Fruit fly (Drosophila melanogaster) whole organism, prepupa: Measurements from ENCODE around the gene cas.

Source experiments
- Blimp-1 ChIP-seq: fragments of 200-800 bp; sonication (Bioruptor generic); optimal IDR thresholded peaks from 3 replicates; lab custom pipeline; 2017; ENCODE audit warnings: missing biosample characterization, missing genetic modification characterization, mild to moderate bottlenecking, moderate library complexity, missing genetic modification reagents
- CG10631 ChIP-seq: fragments of 200-800 bp; sonication (Bioruptor generic); optimal IDR thresholded peaks from 2 replicates; lab custom pipeline; 2016; ENCODE audit warnings: missing biosample characterization, missing genetic modification characterization
- CG10669 ChIP-seq: fragments of 200-800 bp; sonication (Bioruptor generic); optimal IDR thresholded peaks from 3 replicates; lab custom pipeline; 2018; ENCODE audit warnings: missing biosample characterization, mild to moderate bottlenecking, missing genetic modification characterization, moderate library complexity
- CG15336 ChIP-seq: fragments of 200-800 bp; sonication (Bioruptor generic); IDR thresholded peaks from 2 replicates; pipeline ENCODE4 v1.3.6; 2022; ENCODE audit warnings: missing biosample characterization, missing genetic modification characterization
- CG16779 ChIP-seq: fragments of 200-800 bp; sonication (Bioruptor generic); optimal IDR thresholded peaks from 3 replicates; lab custom pipeline; 2017; ENCODE audit warnings: missing biosample characterization, mild to moderate bottlenecking, missing genetic modification characterization
- CG3032 ChIP-seq: fragments of 200-800 bp; optimal IDR thresholded peaks from 2 replicates; lab custom pipeline; 2019; ENCODE audit warnings: missing biosample characterization, mild to moderate bottlenecking, missing genetic modification characterization, moderate library complexity
- CG32006 ChIP-seq: fragments of 200-800 bp; sonication (Bioruptor generic); optimal IDR thresholded peaks from 3 replicates; lab custom pipeline; 2017; ENCODE audit warnings: missing biosample characterization, mild to moderate bottlenecking, missing genetic modification characterization
- CG34406 ChIP-seq: fragments of 200-800 bp; sonication (Bioruptor generic); optimal IDR thresholded peaks from 3 replicates; lab custom pipeline; 2016; ENCODE audit warnings: missing biosample characterization, missing genetic modification characterization
- CG3919 ChIP-seq: fragments of 200-800 bp; sonication (Bioruptor generic); optimal IDR thresholded peaks from 3 replicates; lab custom pipeline; 2016; ENCODE audit warnings: missing biosample characterization, missing genetic modification characterization
- CG6276 ChIP-seq: fragments of 200-800 bp; sonication (Bioruptor generic); optimal IDR thresholded peaks from 2 replicates; lab custom pipeline; 2017; ENCODE audit warnings: missing biosample characterization, mild to moderate bottlenecking, missing genetic modification characterization
- CG6808 ChIP-seq: fragments of 200-800 bp; sonication (Bioruptor generic); optimal IDR thresholded peaks from 3 replicates; lab custom pipeline; 2017; ENCODE audit warnings: missing biosample characterization, missing genetic modification characterization, mild to moderate bottlenecking, moderate library complexity, missing genetic modification reagents
- CG7368 ChIP-seq: fragments of 200-800 bp; sonication (Bioruptor generic); optimal IDR thresholded peaks from 3 replicates; lab custom pipeline; 2016; ENCODE audit warnings: missing biosample characterization, missing genetic modification characterization
- CG8319 ChIP-seq: fragments of 200-800 bp; sonication (Bioruptor generic); optimal IDR thresholded peaks from 3 replicates; lab custom pipeline; 2016; ENCODE audit warnings: missing biosample characterization, missing genetic modification characterization
- CG8632 ChIP-seq: fragments of 200-800 bp; sonication (Bioruptor generic); optimal IDR thresholded peaks from 3 replicates; lab custom pipeline; 2016; ENCODE audit warnings: missing biosample characterization, missing genetic modification characterization
- CG9139 ChIP-seq: fragments of 200-800 bp; sonication (Bioruptor generic); optimal IDR thresholded peaks from 3 replicates; lab custom pipeline; 2017; ENCODE audit warnings: missing biosample characterization, mild to moderate bottlenecking, missing genetic modification characterization
- Eip75B ChIP-seq: fragments of 200-800 bp; sonication (Bioruptor generic); optimal IDR thresholded peaks from 3 replicates; lab custom pipeline; 2016; ENCODE audit warnings: missing biosample characterization, missing genetic modification characterization
- Eip93F ChIP-seq: fragments of 200-800 bp; sonication (Bioruptor generic); optimal IDR thresholded peaks from 2 replicates; lab custom pipeline; 2016; ENCODE audit warnings: missing biosample characterization, mild to moderate bottlenecking, missing genetic modification characterization
- Ets21C ChIP-seq: fragments of 200-800 bp; sonication (Bioruptor generic); optimal IDR thresholded peaks from 3 replicates; lab custom pipeline; 2016; ENCODE audit warnings: missing biosample characterization, missing genetic modification characterization
- Gug ChIP-seq: fragments of 200-800 bp; sonication (Bioruptor generic); IDR thresholded peaks from 2 replicates; pipeline ENCODE4 v1.3.6; 2022; ENCODE audit warnings: missing biosample characterization, missing genetic modification characterization
- Hr39 ChIP-seq: fragments of 200-800 bp; sonication (Bioruptor generic); optimal IDR thresholded peaks from 2 replicates; lab custom pipeline; 2016; ENCODE audit warnings: missing biosample characterization, missing genetic modification characterization
- Hr4 ChIP-seq: fragments of 200-800 bp; sonication (Bioruptor generic); optimal IDR thresholded peaks from 3 replicates; lab custom pipeline; 2016; ENCODE audit warnings: missing biosample characterization, missing genetic modification characterization
- Lpt ChIP-seq: fragments of 200-800 bp; sonication (Bioruptor generic); optimal IDR thresholded peaks from 3 replicates; lab custom pipeline; 2016; ENCODE audit warnings: missing biosample characterization, missing genetic modification characterization
- Met ChIP-seq: fragments of 200-800 bp; sonication (Bioruptor generic); optimal IDR thresholded peaks from 3 replicates; lab custom pipeline; 2016; ENCODE audit warnings: missing biosample characterization, missing genetic modification characterization
- OdsH ChIP-seq: fragments of 200-800 bp; sonication (Bioruptor generic); optimal IDR thresholded peaks from 3 replicates; lab custom pipeline; 2016; ENCODE audit warnings: missing biosample characterization, missing genetic modification characterization
- Smox ChIP-seq: fragments of 200-800 bp; sonication (Bioruptor generic); optimal IDR thresholded peaks from 3 replicates; lab custom pipeline; 2016; ENCODE audit warnings: missing biosample characterization, missing genetic modification characterization
- Sox102F ChIP-seq: fragments of 200-800 bp; sonication (Bioruptor generic); optimal IDR thresholded peaks from 2 replicates; lab custom pipeline; 2016; ENCODE audit warnings: missing biosample characterization, mild to moderate bottlenecking, missing genetic modification characterization
- achi ChIP-seq: fragments of 200-800 bp; sonication (Bioruptor generic); optimal IDR thresholded peaks from 3 replicates; lab custom pipeline; 2016; ENCODE audit warnings: missing biosample characterization, missing genetic modification characterization
- dsx ChIP-seq: fragments of 200-800 bp; optimal IDR thresholded peaks from 3 replicates; lab custom pipeline; 2019; ENCODE audit warnings: missing biosample characterization, mild to moderate bottlenecking, missing genetic modification characterization, moderate library complexity; ENCODE audit not compliant: poor library complexity, severe bottlenecking
- esn ChIP-seq: fragments of 200-800 bp; sonication (Bioruptor generic); optimal IDR thresholded peaks from 2 replicates; lab custom pipeline; 2016; ENCODE audit warnings: missing biosample characterization, mild to moderate bottlenecking, missing genetic modification characterization, moderate library complexity
- fd59A ChIP-seq: fragments of 200-800 bp; sonication (Bioruptor generic); optimal IDR thresholded peaks from 2 replicates; lab custom pipeline; 2017; ENCODE audit warnings: missing biosample characterization, mild to moderate bottlenecking, missing genetic modification characterization, missing genetic modification reagents
- fd85E ChIP-seq: fragments of 200-800 bp; sonication (Bioruptor generic); optimal IDR thresholded peaks from 3 replicates; lab custom pipeline; 2016; ENCODE audit warnings: missing biosample characterization, missing genetic modification characterization
- fkh ChIP-seq: fragments of 200-800 bp; sonication (Bioruptor generic); optimal IDR thresholded peaks from 3 replicates; lab custom pipeline; 2017; ENCODE audit warnings: missing biosample characterization, mild to moderate bottlenecking, missing genetic modification characterization, moderate library complexity
- lz ChIP-seq: fragments of 200-800 bp; sonication (Bioruptor generic); optimal IDR thresholded peaks from 3 replicates; lab custom pipeline; 2016; ENCODE audit warnings: missing biosample characterization, missing genetic modification characterization
- net ChIP-seq: fragments of 200-800 bp; sonication (Bioruptor generic); optimal IDR thresholded peaks from 3 replicates; lab custom pipeline; 2016; ENCODE audit warnings: missing biosample characterization, missing genetic modification characterization
- pdm3 ChIP-seq: fragments of 200-800 bp; sonication (Bioruptor generic); optimal IDR thresholded peaks from 3 replicates; lab custom pipeline; 2016; ENCODE audit warnings: missing biosample characterization, missing genetic modification characterization
- salr ChIP-seq, 2 experiments: fragments of 200-800 bp; sonication (Bioruptor generic); optimal IDR thresholded peaks; 3 replicates each; lab custom pipeline; 2016 to 2018; ENCODE audit warnings: missing biosample characterization in 2 of 2, missing genetic modification characterization in 2 of 2, mild to moderate bottlenecking in 1 of 2
- ss ChIP-seq, 2 experiments: fragments of 200-800 bp; sonication (Bioruptor generic); optimal IDR thresholded peaks; 2 replicates in 1 of 2; 3 replicates in 1 of 2; lab custom pipeline; 2017 to 2018; ENCODE audit warnings: mild to moderate bottlenecking in 2 of 2, missing biosample characterization in 2 of 2, missing genetic modification characterization in 2 of 2, moderate library complexity in 1 of 2
- svp ChIP-seq: fragments of 200-800 bp; sonication (Bioruptor generic); peaks from one replicate; lab custom pipeline; 2016; ENCODE audit warnings: missing biosample characterization, missing genetic modification characterization
- vri ChIP-seq: fragments of 200-800 bp; sonication (Bioruptor generic); optimal IDR thresholded peaks from 3 replicates; lab custom pipeline; 2016; ENCODE audit warnings: missing biosample characterization, mild to moderate bottlenecking, missing genetic modification characterization

Gene cas

DNA sequence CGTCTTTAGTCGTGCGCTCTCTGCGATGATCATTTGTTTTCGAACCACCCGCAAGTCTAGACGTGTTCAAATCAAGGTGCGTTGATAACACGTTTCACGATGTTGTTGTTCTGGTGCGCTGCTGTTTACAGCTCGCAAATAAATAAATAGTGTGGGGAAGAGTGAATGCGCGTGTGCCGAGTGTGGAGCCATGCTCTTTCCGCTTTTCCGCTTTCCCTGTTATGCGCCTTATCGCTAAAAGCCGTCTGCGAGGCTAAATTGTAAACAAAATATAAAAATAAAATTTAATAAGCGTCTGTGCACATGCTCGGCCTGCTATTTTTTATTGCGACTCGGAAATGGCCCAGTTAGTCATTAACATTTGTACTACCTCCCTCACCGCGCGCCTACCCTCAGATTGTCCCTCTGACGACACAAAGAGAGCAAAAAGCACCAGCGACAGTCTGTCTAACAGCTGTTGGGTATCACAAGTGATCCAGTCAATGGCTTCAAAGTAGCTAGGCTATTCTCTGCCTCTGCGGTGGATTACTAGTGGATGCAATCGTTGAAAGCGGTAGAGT, 43.9 kb downstream of the cas start (continued):
- TF ChIP-seq fd59A (GFP tag; lab: Kevin White, UChicago) (no peak), CG3919 (GFP tag; lab: Kevin White, UChicago) (no peak), CG6808 (GFP tag; lab: Kevin White, UChicago) (no peak), CG15336 (peak; percentile 42; the same call in 1 of the 2 replicates), OdsH (no peak), CG7368 (no peak), CG10669 (GFP tag; lab: Kevin White, UChicago) (no peak), svp (GFP tag; lab: Kevin White, UChicago) (no peak), salr (GFP tag; optimal IDR thresholded peaks at IDR 0.05; lab: Kevin White, UChicago) (no peak), Sox102F (GFP tag; lab: Kevin White, UChicago) (no peak), CG16779 (tag; lab: Kevin White, UChicago) (peak; percentile 70), Eip93F (peak; percentile 13), dsx (GFP tag; lab: Kevin White, UChicago) (no peak), CG3032 (tag; lab: Kevin White, UChicago) (no peak), fkh (GFP tag; lab: Kevin White, UChicago) (peak; percentile 100), achi (no peak), CG6276 (GFP tag; lab: Kevin White, UChicago) (peak; percentile 44), Smox (GFP tag; lab: Kevin White, UChicago) (no peak), Blimp-1 (GFP tag; lab: Kevin White, UChicago) (no peak), CG8632 (GFP tag; lab: Kevin White, UChicago) (peak; percentile 20), Ets21C (no peak), Hr4 (GFP tag; lab: Kevin White, UChicago) (no peak), Met (GFP tag; lab: Kevin White, UChicago) (no peak), CG32006 (no peak), Hr39 (GFP tag; lab: Kevin White, UChicago) (no peak)

dm6 chr3R:5671795-5672657, 44.6 kb downstream of the cas start:
- TF ChIP-seq svp (GFP tag; lab: Kevin White, UChicago) (peak; percentile 69), CG3919 (GFP tag; lab: Kevin White, UChicago) (no peak), CG9139 (GFP tag; lab: Kevin White, UChicago) (no peak), CG34406 (GFP tag; lab: Kevin White, UChicago) (no peak), Eip93F (no peak), CG8632 (GFP tag; lab: Kevin White, UChicago) (no peak), fd85E (GFP tag; lab: Kevin White, UChicago) (no peak), pdm3 (GFP tag; lab: Kevin White, UChicago) (no peak), vri (GFP tag; lab: Kevin White, UChicago) (peak; percentile 55)

dm6 chr3R:5671265-5671663, 45.3 kb downstream of the cas start:
- TF ChIP-seq CG10631 (GFP tag; lab: Kevin White, UChicago): no peak
- TF ChIP-seq net (GFP tag; lab: Kevin White, UChicago): no peak
- TF ChIP-seq ss (GFP tag; optimal IDR thresholded peaks at IDR 0.05; lab: Kevin White, UChicago): peak in 1 of 2 experiments; percentile 18
- no peak for TF ChIP-seq lz (GFP tag; lab: Kevin White, UChicago)
- no peak for TF ChIP-seq CG8319
- peak; percentile 18 for TF ChIP-seq esn (GFP tag; lab: Kevin White, UChicago)
- peak; percentile 43 for TF ChIP-seq Blimp-1 (GFP tag; lab: Kevin White, UChicago)
- peak; percentile 26 for TF ChIP-seq Lpt (GFP tag; lab: Kevin White, UChicago)
- TF ChIP-seq Gug (GFP tag; lab: Robert Waterston, UW): no peak
- peak; percentile 100 for TF ChIP-seq svp (GFP tag; lab: Kevin White, UChicago)
- peak; percentile 6 for TF ChIP-seq Eip75B
